Worm (Caenorhabditis elegans) whole organism, midembryonic: ENCODE results near the gene rps-8.
A peak's percentile ranks its signal among the peaks of the same experiment; 100 is the strongest.

Experiments
- T22C8.4 ChIP-seq: fragments of 200-800 bp; sonication (Bioruptor generic); IDR thresholded peaks from 2 replicates; pipeline ENCODE4 v1.3.6; 2022; ENCODE audit warnings: missing genetic modification characterization, missing compliant biosample characterization
- cog-1 ChIP-seq: sonication (generic microtip); optimal IDR thresholded peaks from 2 replicates; lab custom pipeline; 2016; ENCODE audit warnings: missing genetic modification characterization, missing compliant biosample characterization
- flt-1 ChIP-seq: fragments of 200-800 bp; sonication (Bioruptor generic); IDR thresholded peaks from 2 replicates; pipeline ENCODE4 v1.3.6; 2022; ENCODE audit warnings: missing genetic modification characterization, missing compliant biosample characterization
- klf-2 ChIP-seq: fragments of 200-800 bp; sonication (Bioruptor generic); conservative IDR thresholded peaks from 2 replicates; pipeline ENCODE4 v1.3.6; 2022; ENCODE audit warnings: missing genetic modification reagents, missing genetic modification characterization, missing compliant biosample characterization
- med-1 ChIP-seq: sonication (generic microtip); optimal IDR thresholded peaks from 2 replicates; lab custom pipeline; 2017; ENCODE audit warnings: missing genetic modification characterization, mild to moderate bottlenecking, missing compliant biosample characterization, antibody characterized with exemption, missing genetic modification reagents; ENCODE audit not compliant: insufficient read depth
- ref-1 ChIP-seq: fragments of 200-800 bp; sonication (Bioruptor generic); conservative IDR thresholded peaks from 2 replicates; pipeline ENCODE4 v1.3.6; 2022; ENCODE audit warnings: missing genetic modification reagents, missing genetic modification characterization, missing compliant biosample characterization
- tab-1 ChIP-seq: fragments of 200-800 bp; sonication (Bioruptor generic); IDR thresholded peaks from 2 replicates; pipeline ENCODE4 v1.3.6; 2022; ENCODE audit warnings: missing genetic modification characterization, missing compliant biosample characterization
- ztf-23 ChIP-seq: fragments of 200-800 bp; sonication (Bioruptor generic); IDR thresholded peaks from 2 replicates; pipeline ENCODE4 v1.3.6; 2022; ENCODE audit warnings: missing genetic modification reagents, missing genetic modification characterization, missing compliant biosample characterization
- ztf-29 ChIP-seq: fragments of 200-800 bp; sonication (Bioruptor generic); IDR thresholded peaks from 2 replicates; pipeline ENCODE4 v1.3.6; 2022; ENCODE audit warnings: missing genetic modification reagents, missing genetic modification characterization, missing compliant biosample characterization

Gene rps-8

ce11 chrIV:7325698-7326097, 12.0 kb upstream of the rps-8 start:
- TF ChIP-seq T22C8.4 (GFP tag; lab: Robert Waterston, UW) (no peak), flt-1 (GFP tag; lab: Robert Waterston, UW) (no peak), ztf-29 (no peak), cog-1 (no peak), med-1 (GFP tag; lab: Kevin White, UChicago) (no peak), ref-1 (GFP tag; lab: Robert Waterston, UW) (no peak), tab-1 (GFP tag; lab: Robert Waterston, UW) (no peak), klf-2 (GFP tag; lab: Robert Waterston, UW) (no peak), ztf-23 (GFP tag; lab: Robert Waterston, UW) (no peak)

- TF ChIP-seq flt-1 (GFP tag; lab: Robert Waterston, UW), result no peak
- no peak for TF ChIP-seq T22C8.4 (GFP tag; lab: Robert Waterston, UW)
- no peak for TF ChIP-seq cog-1
- no peak for TF ChIP-seq ztf-29
These were observed 11.3 kb upstream of the rps-8 start for ce11 chrIV:7324913-7325312.

ce11 chrIV:7323904-7324303, 10.2 kb upstream of the rps-8 start:
- TF ChIP-seq tab-1 (GFP tag; lab: Robert Waterston, UW) (no peak), ztf-29 (no peak), T22C8.4 (GFP tag; lab: Robert Waterston, UW) (no peak), ztf-23 (GFP tag; lab: Robert Waterston, UW) (no peak), med-1 (GFP tag; lab: Kevin White, UChicago) (no peak), klf-2 (GFP tag; lab: Robert Waterston, UW) (no peak), cog-1 (no peak), ref-1 (GFP tag; lab: Robert Waterston, UW) (no peak), flt-1 (GFP tag; lab: Robert Waterston, UW) (no peak)

- no peak for TF ChIP-seq flt-1 (GFP tag; lab: Robert Waterston, UW)
- no peak for TF ChIP-seq ztf-23 (GFP tag; lab: Robert Waterston, UW)
- no peak for TF ChIP-seq med-1 (GFP tag; lab: Kevin White, UChicago)
- TF ChIP-seq ztf-29, result no peak
- TF ChIP-seq tab-1 (GFP tag; lab: Robert Waterston, UW), result no peak
- TF ChIP-seq cog-1, result no peak
- TF ChIP-seq T22C8.4 (GFP tag; lab: Robert Waterston, UW), result no peak
- no peak for TF ChIP-seq ref-1 (GFP tag; lab: Robert Waterston, UW)
- no peak for TF ChIP-seq klf-2 (GFP tag; lab: Robert Waterston, UW)
These were observed 7.0 kb upstream of the rps-8 start for ce11 chrIV:7320688-7321087.

ce11 chrIV:7319931-7320435, 6.3 kb upstream of the rps-8 start:
- TF ChIP-seq cog-1 (peak; percentile 68), med-1 (GFP tag; lab: Kevin White, UChicago) (no peak), tab-1 (GFP tag; lab: Robert Waterston, UW) (no peak), flt-1 (GFP tag; lab: Robert Waterston, UW) (0 out of 2 replicates have a peak, but pooled peaks have one; percentile 29), ztf-29 (peak; percentile 35; the same call in 1 of the 2 replicates), ztf-23 (GFP tag; lab: Robert Waterston, UW) (0 out of 2 replicates have a peak, but pooled peaks have one; percentile 47), ref-1 (GFP tag; lab: Robert Waterston, UW) (no peak)

- TF ChIP-seq ref-1 (GFP tag; lab: Robert Waterston, UW), result no peak
- no peak for TF ChIP-seq med-1 (GFP tag; lab: Kevin White, UChicago)
- no peak for TF ChIP-seq T22C8.4 (GFP tag; lab: Robert Waterston, UW)
- TF ChIP-seq ztf-23 (GFP tag; lab: Robert Waterston, UW), result no peak
- no peak for TF ChIP-seq klf-2 (GFP tag; lab: Robert Waterston, UW)
- TF ChIP-seq cog-1, result no peak
- TF ChIP-seq tab-1 (GFP tag; lab: Robert Waterston, UW), result no peak
- TF ChIP-seq ztf-29, result no peak
- TF ChIP-seq flt-1 (GFP tag; lab: Robert Waterston, UW), result no peak
These were observed 5.2 kb upstream of the rps-8 start for ce11 chrIV:7318900-7319299.

ce11 chrIV:7317829-7318529, 4.3 kb upstream of the rps-8 start:
- TF ChIP-seq ref-1 (GFP tag; lab: Robert Waterston, UW) (no peak), flt-1 (GFP tag; lab: Robert Waterston, UW) (no peak), T22C8.4 (GFP tag; lab: Robert Waterston, UW) (no peak), ztf-23 (GFP tag; lab: Robert Waterston, UW) (no peak), cog-1 (no peak), tab-1 (GFP tag; lab: Robert Waterston, UW) (no peak), med-1 (GFP tag; lab: Kevin White, UChicago) (no peak), klf-2 (GFP tag; lab: Robert Waterston, UW) (no peak), ztf-29 (no peak)

- no peak for TF ChIP-seq tab-1 (GFP tag; lab: Robert Waterston, UW)
- TF ChIP-seq ztf-29, result no peak
- TF ChIP-seq ztf-23 (GFP tag; lab: Robert Waterston, UW), result no peak
- TF ChIP-seq med-1 (GFP tag; lab: Kevin White, UChicago), result no peak
These were observed 3.0 kb upstream of the rps-8 start, which contains the start of gene F42C5.9 for ce11 chrIV:7316613-7317153. F42C5.9 (minus strand) TSS chrIV:7317103.

- TF ChIP-seq cog-1, result peak; percentile 5
- no peak for TF ChIP-seq med-1 (GFP tag; lab: Kevin White, UChicago)
These were observed 302 bp upstream of the rps-8 start for ce11 chrIV:7313962-7314361.
